Fruit fly (Drosophila melanogaster): ENCODE results near the gene shep.
A peak's percentile ranks its signal among the peaks of the same experiment; 100 is the strongest.

shep gene

dm6 chr3L:5297237-5297636, 19.5 kb upstream of the shep start (continued):
- TF ChIP-seq nmo (GFP tag; optimal IDR thresholded peaks at IDR 0.05) (peak; percentile 1), CG15269 (tag; optimal IDR thresholded peaks at IDR 0.05) (peak; percentile 45), Atf6 (GFP tag; IDR thresholded peaks at IDR 0.05) (peak; percentile 48; the same call in 1 of the 2 replicates), CG12391 (tag; optimal IDR thresholded peaks at IDR 0.05) (peak; percentile 14), caup (GFP tag; optimal IDR thresholded peaks at IDR 0.05; ENCODE audit: severe bottlenecking) (peak; percentile 22), phol (tag; optimal IDR thresholded peaks at IDR 0.05) (peak; percentile 14), D19B (GFP tag; optimal IDR thresholded peaks at IDR 0.05) (no peak)

DNA sequence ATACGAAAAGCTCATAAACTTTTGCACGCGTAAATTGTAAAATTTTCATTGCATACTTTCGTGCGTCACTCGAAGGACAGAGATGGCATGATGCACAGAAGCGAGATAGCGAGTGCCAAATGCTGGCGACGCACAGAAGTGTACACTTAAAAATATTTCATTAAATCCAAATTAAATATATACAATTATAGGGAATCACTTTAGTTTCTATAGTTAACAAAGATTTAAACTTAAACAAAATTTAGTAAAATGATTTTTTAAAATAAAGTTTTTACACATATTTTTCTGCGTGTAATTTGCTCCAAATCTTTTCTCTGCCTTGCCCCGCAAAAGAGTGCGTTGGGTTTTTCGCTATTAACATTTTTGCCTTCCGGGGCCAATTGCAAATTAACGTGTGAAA, 10.4 kb upstream of the shep start:
- peak; percentile 62 for TF ChIP-seq grau (tag; optimal IDR thresholded peaks at IDR 0.05)
- TF ChIP-seq Fer1 (GFP tag; optimal IDR thresholded peaks at IDR 0.05): peak; percentile 82
- peak; percentile 69 for TF ChIP-seq dmrt99B (tag; optimal IDR thresholded peaks at IDR 0.05)
- no peak for TF ChIP-seq Lpt (GFP tag; optimal IDR thresholded peaks at IDR 0.05)
- peak; percentile 62 for TF ChIP-seq sob (GFP tag; IDR thresholded peaks at IDR 0.05)
- peak; percentile 47 for TF ChIP-seq Hand (GFP tag; optimal IDR thresholded peaks at IDR 0.05)
- TF ChIP-seq Gug (GFP tag; IDR thresholded peaks at IDR 0.05): no peak
- peak; percentile 56 for TF ChIP-seq tin (GFP tag; optimal IDR thresholded peaks at IDR 0.05)
- TF ChIP-seq B-H2 (GFP tag; optimal IDR thresholded peaks at IDR 0.05): peak; percentile 41
- no peak for TF ChIP-seq Neu2 (GFP tag; optimal IDR thresholded peaks at IDR 0.05; ENCODE audit: borderline replicate concordance)
- TF ChIP-seq CG18262 (tag; optimal IDR thresholded peaks at IDR 0.05): peak; percentile 24
- no peak for TF ChIP-seq cato (GFP tag; optimal IDR thresholded peaks at IDR 0.05; ENCODE audit: borderline replicate concordance)
- no peak for TF ChIP-seq CG4282 (GFP tag; optimal IDR thresholded peaks at IDR 0.05)
- TF ChIP-seq chn (GFP tag; optimal IDR thresholded peaks at IDR 0.05): peak; percentile 10
- peak; percentile 15 for TF ChIP-seq CG16815 (GFP tag; optimal IDR thresholded peaks at IDR 0.05)
- TF ChIP-seq ro (GFP tag; IDR thresholded peaks at IDR 0.05): no peak
- no peak for TF ChIP-seq prd (optimal IDR thresholded peaks at IDR 0.05)
- TF ChIP-seq prd (GFP tag; IDR thresholded peaks at IDR 0.05): peak; percentile 57
- TF ChIP-seq sug (tag; optimal IDR thresholded peaks at IDR 0.05): peak; percentile 15
- TF ChIP-seq al (GFP tag; IDR thresholded peaks at IDR 0.05): no peak
- TF ChIP-seq row (GFP tag; IDR thresholded peaks at IDR 0.05): peak; percentile 77
- no peak for TF ChIP-seq Pdp1 (GFP tag; optimal IDR thresholded peaks at IDR 0.05)
- TF ChIP-seq CoRest (tag; optimal IDR thresholded peaks at IDR 0.05): peak; percentile 46
- no peak for TF ChIP-seq Dip2 (GFP tag; IDR thresholded peaks at IDR 0.05)
- peak; percentile 65 for TF ChIP-seq CG10147 (GFP tag; optimal IDR thresholded peaks at IDR 0.05)
- TF ChIP-seq CG11695 (GFP tag; IDR thresholded peaks at IDR 0.05): peak; percentile 54; the same call in 2 of the 3 replicates
- TF ChIP-seq CG3995 (GFP tag; optimal IDR thresholded peaks at IDR 0.05): peak; percentile 2
- TF ChIP-seq CG13296 (GFP tag; optimal IDR thresholded peaks at IDR 0.05): no peak
- no peak for TF ChIP-seq CG9609 (GFP tag; optimal IDR thresholded peaks at IDR 0.05)
- TF ChIP-seq MESR4 (GFP tag; optimal IDR thresholded peaks at IDR 0.05): no peak
- peak; percentile 84 for TF ChIP-seq lab (GFP tag; optimal IDR thresholded peaks at IDR 0.05)
- TF ChIP-seq CG12391 (tag; optimal IDR thresholded peaks at IDR 0.05): peak; percentile 54
- peak; percentile 45 for TF ChIP-seq CG13775 (GFP tag; optimal IDR thresholded peaks at IDR 0.05)
- TF ChIP-seq Blimp-1 (GFP tag; optimal IDR thresholded peaks at IDR 0.05): peak; percentile 77
- TF ChIP-seq CG3407 (GFP tag; optimal IDR thresholded peaks at IDR 0.05): no peak
- TF ChIP-seq CG17568 (GFP tag; optimal IDR thresholded peaks at IDR 0.05): peak; percentile 21
- peak; percentile 84 for TF ChIP-seq CG11504 (tag; optimal IDR thresholded peaks at IDR 0.05)
- TF ChIP-seq HHEX (GFP tag; optimal IDR thresholded peaks at IDR 0.05): peak; percentile 60
- TF ChIP-seq CG6654 (GFP tag; optimal IDR thresholded peaks at IDR 0.05): peak; percentile 4
- TF ChIP-seq az2 (GFP tag; optimal IDR thresholded peaks at IDR 0.05): peak; percentile 28
- TF ChIP-seq CG32772 (GFP tag; IDR thresholded peaks at IDR 0.05): 0 out of 2 replicates have a peak, but pooled peaks have one; percentile 17
- no peak for TF ChIP-seq hkb (optimal IDR thresholded peaks at IDR 0.05)
- peak; percentile 85 for TF ChIP-seq hkb (GFP tag; IDR thresholded peaks at IDR 0.05)

All from whole organism, embryonic.